Worm (Caenorhabditis elegans): ENCODE data around the gene ifa-3.

ce11 chrX:16290536-16290935 lies 20.7 kb upstream of the ifa-3 start:
- TF ChIP-seq W03F9.2 (tag; optimal IDR thresholded peaks at IDR 0.05) (no peak), him-1 (tag; optimal IDR thresholded peaks at IDR 0.05) (no peak)

All from whole organism, L4/young adult.